Worm (Caenorhabditis elegans) whole organism, L3 larva: ENCODE data around the gene natb-1.

ENCODE experiments used
- ZK546.5 ChIP-seq: sonication (generic microtip); optimal IDR thresholded peaks from 2 replicates; lab custom pipeline; 2017; ENCODE audit warnings: missing biosample characterization, missing genetic modification characterization
- ama-1 ChIP-seq: fragments of 150-350 bp; optimal IDR thresholded peaks from 2 replicates; lab custom pipeline; 2018
- nhr-25 ChIP-seq: sonication (generic microtip); optimal IDR thresholded peaks from 2 replicates; lab custom pipeline; 2017; ENCODE audit warnings: missing biosample characterization, missing genetic modification characterization
- pqm-1 ChIP-seq: fragments of 150-350 bp; optimal IDR thresholded peaks from 2 replicates; lab custom pipeline; 2017; ENCODE audit warnings: missing biosample characterization, missing genetic modification characterization, inconsistent platforms
- unc-39 ChIP-seq: sonication (generic microtip); optimal IDR thresholded peaks from 4 replicates; lab custom pipeline; 2017; ENCODE audit warnings: missing biosample characterization, missing genetic modification characterization
- unc-62 ChIP-seq: fragments of 150-350 bp; sonication (generic microtip); optimal IDR thresholded peaks from 4 replicates; lab custom pipeline; 2014; ENCODE audit warnings: missing biosample characterization, missing genetic modification reagents, missing genetic modification characterization
- ztf-11 ChIP-seq: fragments of 150-350 bp; optimal IDR thresholded peaks from 2 replicates; lab custom pipeline; 2014; ENCODE audit warnings: missing biosample characterization, missing genetic modification characterization

DNA sequence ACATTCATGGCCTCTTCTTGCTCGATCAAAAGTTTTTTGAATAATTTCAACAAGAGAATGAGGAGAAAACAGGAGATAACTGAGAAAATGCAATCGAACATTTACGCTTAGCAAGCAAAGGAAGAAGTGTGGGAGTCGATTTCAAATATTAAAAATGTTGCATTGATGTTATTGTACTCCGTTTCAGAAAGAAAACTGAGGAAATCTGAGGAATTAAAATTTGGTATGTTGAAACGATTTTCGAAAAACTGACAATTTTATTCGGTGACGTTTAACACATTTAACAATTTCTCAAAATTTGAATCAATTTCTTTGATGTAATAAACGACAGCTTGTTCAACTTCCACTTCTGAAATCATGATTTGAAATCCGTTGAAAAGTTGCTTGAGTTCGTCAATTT, 28.7 kb downstream of the natb-1 start, which contains the start of gene F26D11.13:
- TF ChIP-seq unc-62 (GFP tag; lab: Kevin White, UChicago) (no peak), nhr-25 (tag; lab: Kevin White, UChicago) (no peak), unc-39 (tag; lab: Kevin White, UChicago) (no peak), ztf-11 (tag; lab: Kevin White, UChicago) (no peak), pqm-1 (no peak), ama-1 (lab: Kevin White, UChicago) (no peak), ZK546.5 (no peak)
